Fruit fly (Drosophila melanogaster) whole organism, prepupa: ENCODE results near the gene C901.
A peak's percentile ranks its signal among the peaks of the same experiment; 100 is the strongest.

Experiments used
- Blimp-1 ChIP-seq: fragments of 200-800 bp; sonication (Bioruptor generic); optimal IDR thresholded peaks from 3 replicates; lab custom pipeline; 2017; ENCODE audit warnings: missing biosample characterization, missing genetic modification characterization, mild to moderate bottlenecking, moderate library complexity, missing genetic modification reagents
- CG10631 ChIP-seq: fragments of 200-800 bp; sonication (Bioruptor generic); optimal IDR thresholded peaks from 2 replicates; lab custom pipeline; 2016; ENCODE audit warnings: missing biosample characterization, missing genetic modification characterization
- CG10669 ChIP-seq: fragments of 200-800 bp; sonication (Bioruptor generic); optimal IDR thresholded peaks from 3 replicates; lab custom pipeline; 2018; ENCODE audit warnings: missing biosample characterization, mild to moderate bottlenecking, missing genetic modification characterization, moderate library complexity
- CG11294 ChIP-seq: fragments of 200-800 bp; sonication (Bioruptor generic); IDR thresholded peaks from 2 replicates; pipeline ENCODE4 v1.3.6; 2022; ENCODE audit warnings: missing biosample characterization, missing genetic modification characterization
- CG11762 ChIP-seq: fragments of 200-800 bp; sonication (Bioruptor generic); optimal IDR thresholded peaks from 3 replicates; lab custom pipeline; 2016; ENCODE audit warnings: missing biosample characterization, missing genetic modification characterization; ENCODE audit not compliant: insufficient read depth
- CG15336 ChIP-seq: fragments of 200-800 bp; sonication (Bioruptor generic); IDR thresholded peaks from 2 replicates; pipeline ENCODE4 v1.3.6; 2022; ENCODE audit warnings: missing biosample characterization, missing genetic modification characterization
- CG1621 ChIP-seq: fragments of 200-800 bp; sonication (Bioruptor generic); optimal IDR thresholded peaks from 3 replicates; lab custom pipeline; 2018; ENCODE audit warnings: missing biosample characterization, mild to moderate bottlenecking, missing genetic modification characterization
- CG16779 ChIP-seq: fragments of 200-800 bp; sonication (Bioruptor generic); optimal IDR thresholded peaks from 3 replicates; lab custom pipeline; 2017; ENCODE audit warnings: missing biosample characterization, mild to moderate bottlenecking, missing genetic modification characterization
- CG3032 ChIP-seq: fragments of 200-800 bp; optimal IDR thresholded peaks from 2 replicates; lab custom pipeline; 2019; ENCODE audit warnings: missing biosample characterization, mild to moderate bottlenecking, missing genetic modification characterization, moderate library complexity
- CG31627 ChIP-seq: fragments of 200-800 bp; sonication (Bioruptor generic); optimal IDR thresholded peaks from 3 replicates; lab custom pipeline; 2016; ENCODE audit warnings: missing biosample characterization, missing genetic modification characterization
- CG32006 ChIP-seq: fragments of 200-800 bp; sonication (Bioruptor generic); optimal IDR thresholded peaks from 3 replicates; lab custom pipeline; 2017; ENCODE audit warnings: missing biosample characterization, mild to moderate bottlenecking, missing genetic modification characterization
- CG34406 ChIP-seq: fragments of 200-800 bp; sonication (Bioruptor generic); optimal IDR thresholded peaks from 3 replicates; lab custom pipeline; 2016; ENCODE audit warnings: missing biosample characterization, missing genetic modification characterization
- CG3919 ChIP-seq: fragments of 200-800 bp; sonication (Bioruptor generic); optimal IDR thresholded peaks from 3 replicates; lab custom pipeline; 2016; ENCODE audit warnings: missing biosample characterization, missing genetic modification characterization
- CG4318 ChIP-seq: fragments of 200-800 bp; sonication (Bioruptor generic); optimal IDR thresholded peaks from 3 replicates; lab custom pipeline; 2017; ENCODE audit warnings: missing biosample characterization, mild to moderate bottlenecking, missing genetic modification characterization
- CG6163 ChIP-seq: fragments of 200-800 bp; sonication (Bioruptor generic); IDR thresholded peaks from 3 replicates; pipeline ENCODE4 v1.3.6; 2022; ENCODE audit warnings: missing biosample characterization, missing genetic modification characterization
- CG6276 ChIP-seq: fragments of 200-800 bp; sonication (Bioruptor generic); optimal IDR thresholded peaks from 2 replicates; lab custom pipeline; 2017; ENCODE audit warnings: missing biosample characterization, mild to moderate bottlenecking, missing genetic modification characterization
- CG6792 ChIP-seq: fragments of 200-800 bp; sonication (Bioruptor generic); optimal IDR thresholded peaks from 3 replicates; lab custom pipeline; 2016; ENCODE audit warnings: missing biosample characterization, missing genetic modification characterization
- CG6808 ChIP-seq: fragments of 200-800 bp; sonication (Bioruptor generic); optimal IDR thresholded peaks from 3 replicates; lab custom pipeline; 2017; ENCODE audit warnings: missing biosample characterization, missing genetic modification characterization, mild to moderate bottlenecking, moderate library complexity, missing genetic modification reagents
- CG6854 ChIP-seq: fragments of 200-800 bp; sonication (Bioruptor generic); optimal IDR thresholded peaks from 2 replicates; lab custom pipeline; 2017; ENCODE audit warnings: missing biosample characterization, mild to moderate bottlenecking, missing genetic modification characterization
- CG7368 ChIP-seq: fragments of 200-800 bp; sonication (Bioruptor generic); optimal IDR thresholded peaks from 3 replicates; lab custom pipeline; 2016; ENCODE audit warnings: missing biosample characterization, missing genetic modification characterization
- CG8119 ChIP-seq: fragments of 200-800 bp; sonication (Bioruptor generic); IDR thresholded peaks from 3 replicates; pipeline ENCODE4 v1.3.6; 2022; ENCODE audit warnings: missing biosample characterization, missing genetic modification characterization
- CG8319 ChIP-seq: fragments of 200-800 bp; sonication (Bioruptor generic); optimal IDR thresholded peaks from 3 replicates; lab custom pipeline; 2016; ENCODE audit warnings: missing biosample characterization, missing genetic modification characterization
- CG8632 ChIP-seq: fragments of 200-800 bp; sonication (Bioruptor generic); optimal IDR thresholded peaks from 3 replicates; lab custom pipeline; 2016; ENCODE audit warnings: missing biosample characterization, missing genetic modification characterization
- CG9139 ChIP-seq: fragments of 200-800 bp; sonication (Bioruptor generic); optimal IDR thresholded peaks from 3 replicates; lab custom pipeline; 2017; ENCODE audit warnings: missing biosample characterization, mild to moderate bottlenecking, missing genetic modification characterization
- Eip75B ChIP-seq: fragments of 200-800 bp; sonication (Bioruptor generic); optimal IDR thresholded peaks from 3 replicates; lab custom pipeline; 2016; ENCODE audit warnings: missing biosample characterization, missing genetic modification characterization
- Eip78C ChIP-seq: fragments of 200-800 bp; sonication (Bioruptor generic); peaks from one replicate; lab custom pipeline; 2016; ENCODE audit warnings: missing biosample characterization, missing genetic modification characterization
- Eip93F ChIP-seq: fragments of 200-800 bp; sonication (Bioruptor generic); optimal IDR thresholded peaks from 2 replicates; lab custom pipeline; 2016; ENCODE audit warnings: missing biosample characterization, mild to moderate bottlenecking, missing genetic modification characterization
- Ets21C ChIP-seq: fragments of 200-800 bp; sonication (Bioruptor generic); optimal IDR thresholded peaks from 3 replicates; lab custom pipeline; 2016; ENCODE audit warnings: missing biosample characterization, missing genetic modification characterization
- Gug ChIP-seq: fragments of 200-800 bp; sonication (Bioruptor generic); IDR thresholded peaks from 2 replicates; pipeline ENCODE4 v1.3.6; 2022; ENCODE audit warnings: missing biosample characterization, missing genetic modification characterization
- Hr38 ChIP-seq: sonication (Bioruptor generic); optimal IDR thresholded peaks from 2 replicates; lab custom pipeline; 2016; ENCODE audit warnings: missing biosample characterization, missing genetic modification characterization
- Hr39 ChIP-seq: fragments of 200-800 bp; sonication (Bioruptor generic); optimal IDR thresholded peaks from 2 replicates; lab custom pipeline; 2016; ENCODE audit warnings: missing biosample characterization, missing genetic modification characterization
- Hr4 ChIP-seq: fragments of 200-800 bp; sonication (Bioruptor generic); optimal IDR thresholded peaks from 3 replicates; lab custom pipeline; 2016; ENCODE audit warnings: missing biosample characterization, missing genetic modification characterization
- Lpt ChIP-seq: fragments of 200-800 bp; sonication (Bioruptor generic); optimal IDR thresholded peaks from 3 replicates; lab custom pipeline; 2016; ENCODE audit warnings: missing biosample characterization, missing genetic modification characterization
- Met ChIP-seq: fragments of 200-800 bp; sonication (Bioruptor generic); optimal IDR thresholded peaks from 3 replicates; lab custom pipeline; 2016; ENCODE audit warnings: missing biosample characterization, missing genetic modification characterization
- Smox ChIP-seq: fragments of 200-800 bp; sonication (Bioruptor generic); optimal IDR thresholded peaks from 3 replicates; lab custom pipeline; 2016; ENCODE audit warnings: missing biosample characterization, missing genetic modification characterization
- Sox14 ChIP-seq: fragments of 200-800 bp; sonication (Bioruptor generic); optimal IDR thresholded peaks from 3 replicates; lab custom pipeline; 2016; ENCODE audit warnings: missing biosample characterization, missing genetic modification characterization
- Sox15 ChIP-seq: fragments of 200-800 bp; sonication (Bioruptor generic); optimal IDR thresholded peaks from 3 replicates; lab custom pipeline; 2016; ENCODE audit warnings: missing biosample characterization, missing genetic modification characterization
- achi ChIP-seq: fragments of 200-800 bp; sonication (Bioruptor generic); optimal IDR thresholded peaks from 3 replicates; lab custom pipeline; 2016; ENCODE audit warnings: missing biosample characterization, missing genetic modification characterization
- acj6 ChIP-seq: fragments of 200-800 bp; sonication (Bioruptor generic); optimal IDR thresholded peaks from 3 replicates; lab custom pipeline; 2016; ENCODE audit warnings: missing biosample characterization, missing genetic modification characterization
- cyc ChIP-seq: fragments of 200-800 bp; sonication (Bioruptor generic); optimal IDR thresholded peaks from 3 replicates; lab custom pipeline; 2016; ENCODE audit warnings: missing biosample characterization, missing genetic modification characterization
- dac ChIP-seq: fragments of 200-800 bp; sonication (Bioruptor generic); optimal IDR thresholded peaks from 2 replicates; lab custom pipeline; 2017; ENCODE audit warnings: missing biosample characterization, mild to moderate bottlenecking, missing genetic modification characterization
- dsx ChIP-seq: fragments of 200-800 bp; optimal IDR thresholded peaks from 3 replicates; lab custom pipeline; 2019; ENCODE audit warnings: missing biosample characterization, mild to moderate bottlenecking, missing genetic modification characterization, moderate library complexity; ENCODE audit not compliant: poor library complexity, severe bottlenecking
- eg ChIP-seq: fragments of 200-800 bp; sonication (Bioruptor generic); IDR thresholded peaks from 3 replicates; pipeline ENCODE4 v1.3.6; 2022; ENCODE audit warnings: missing biosample characterization, missing genetic modification characterization
- fd59A ChIP-seq: fragments of 200-800 bp; sonication (Bioruptor generic); optimal IDR thresholded peaks from 2 replicates; lab custom pipeline; 2017; ENCODE audit warnings: missing biosample characterization, mild to moderate bottlenecking, missing genetic modification characterization, missing genetic modification reagents
- fd85E ChIP-seq: fragments of 200-800 bp; sonication (Bioruptor generic); optimal IDR thresholded peaks from 3 replicates; lab custom pipeline; 2016; ENCODE audit warnings: missing biosample characterization, missing genetic modification characterization
- fkh ChIP-seq: fragments of 200-800 bp; sonication (Bioruptor generic); optimal IDR thresholded peaks from 3 replicates; lab custom pipeline; 2017; ENCODE audit warnings: missing biosample characterization, mild to moderate bottlenecking, missing genetic modification characterization, moderate library complexity
- salr ChIP-seq, 2 experiments: fragments of 200-800 bp; sonication (Bioruptor generic); optimal IDR thresholded peaks; 3 replicates each; lab custom pipeline; 2016 to 2018; ENCODE audit warnings: missing biosample characterization in 2 of 2, missing genetic modification characterization in 2 of 2, mild to moderate bottlenecking in 1 of 2
- spab ChIP-seq: fragments of 200-800 bp; sonication (Bioruptor generic); optimal IDR thresholded peaks from 2 replicates; lab custom pipeline; 2017; ENCODE audit warnings: missing biosample characterization, mild to moderate bottlenecking, missing genetic modification characterization, missing genetic modification reagents
- ss ChIP-seq, 2 experiments: fragments of 200-800 bp; sonication (Bioruptor generic); optimal IDR thresholded peaks; 2 replicates in 1 of 2; 3 replicates in 1 of 2; lab custom pipeline; 2017 to 2018; ENCODE audit warnings: mild to moderate bottlenecking in 2 of 2, missing biosample characterization in 2 of 2, missing genetic modification characterization in 2 of 2, moderate library complexity in 1 of 2
- svp ChIP-seq: fragments of 200-800 bp; sonication (Bioruptor generic); peaks from one replicate; lab custom pipeline; 2016; ENCODE audit warnings: missing biosample characterization, missing genetic modification characterization
- topi ChIP-seq: fragments of 200-800 bp; sonication (Bioruptor generic); optimal IDR thresholded peaks from 3 replicates; lab custom pipeline; 2016; ENCODE audit warnings: missing biosample characterization, missing genetic modification characterization
- vri ChIP-seq: fragments of 200-800 bp; sonication (Bioruptor generic); optimal IDR thresholded peaks from 3 replicates; lab custom pipeline; 2016; ENCODE audit warnings: missing biosample characterization, mild to moderate bottlenecking, missing genetic modification characterization

Gene C901

dm6 chrX:10927110-10927509 lies 39.8 kb downstream of the C901 start, which contains the start of gene CG2145:
Gene CG2145, plus strand, starts transcription at chrX:10927399.
- peak; percentile 9 for TF ChIP-seq CG3032 (tag; lab: Kevin White, UChicago)
- TF ChIP-seq topi = peak; percentile 56
- TF ChIP-seq Eip93F (GFP tag; lab: Kevin White, UChicago) = peak; percentile 85
- TF ChIP-seq CG4318 = no peak
- TF ChIP-seq CG8119 = peak; percentile 31; the same call in 1 of the 3 replicates
- TF ChIP-seq vri (GFP tag; lab: Kevin White, UChicago) = peak; percentile 56
- no peak for TF ChIP-seq CG6808 (GFP tag; lab: Kevin White, UChicago)
- peak; percentile 53 for TF ChIP-seq CG6854
- peak; percentile 87 for TF ChIP-seq fd85E
- peak; percentile 17 to 61 for TF ChIP-seq ss (GFP tag; optimal IDR thresholded peaks at IDR 0.05; lab: Kevin White, UChicago)
- TF ChIP-seq Hr38 (GFP tag; lab: Kevin White, UChicago) = no peak
- peak; percentile 71 for TF ChIP-seq Eip78C
- peak; percentile 43 for TF ChIP-seq Smox (GFP tag; lab: Kevin White, UChicago)
- no peak for TF ChIP-seq achi (GFP tag; lab: Kevin White, UChicago)
- TF ChIP-seq CG34406 (GFP tag; lab: Kevin White, UChicago) = peak; percentile 1
- TF ChIP-seq CG3919 (GFP tag; lab: Kevin White, UChicago) = peak; percentile 75
- peak; percentile 2 for TF ChIP-seq CG31627 (GFP tag; lab: Kevin White, UChicago)
- no peak for TF ChIP-seq Sox14
- peak; percentile 10 for TF ChIP-seq CG6276 (GFP tag; lab: Kevin White, UChicago)
- peak; percentile 26 for TF ChIP-seq Eip75B (GFP tag; lab: Kevin White, UChicago)
- peak; percentile 4 for TF ChIP-seq CG10631 (GFP tag; lab: Kevin White, UChicago)
- peak; percentile 38 for TF ChIP-seq CG6792
- peak; percentile 23 for TF ChIP-seq CG10669 (GFP tag; lab: Kevin White, UChicago)
- TF ChIP-seq spab = no peak
- no peak; the same call in 1 of the 2 replicates for TF ChIP-seq CG11294 (GFP tag; lab: Robert Waterston, UW)
- no peak for TF ChIP-seq fkh
- TF ChIP-seq CG1621 = peak; percentile 12
- TF ChIP-seq CG11762 (GFP tag; lab: Kevin White, UChicago) = no peak
- peak; percentile 13 for TF ChIP-seq Hr39 (GFP tag; lab: Kevin White, UChicago)
- TF ChIP-seq CG6163 (GFP tag; lab: Robert Waterston, UW) = peak; percentile 88
- TF ChIP-seq Blimp-1 = no peak
- TF ChIP-seq dsx (GFP tag; lab: Kevin White, UChicago) = peak; percentile 39
- TF ChIP-seq CG9139 (GFP tag; lab: Kevin White, UChicago) = no peak
- no peak for TF ChIP-seq dac (GFP tag; lab: Kevin White, UChicago)
- peak; percentile 35 for TF ChIP-seq CG16779 (tag; lab: Kevin White, UChicago)
- TF ChIP-seq acj6 (GFP tag; lab: Kevin White, UChicago) = no peak
- TF ChIP-seq CG7368 (GFP tag; lab: Kevin White, UChicago) = no peak
- peak; percentile 85 for TF ChIP-seq svp (GFP tag; lab: Kevin White, UChicago)
- TF ChIP-seq CG8632 (GFP tag; lab: Kevin White, UChicago) = peak; percentile 34
- no peak for TF ChIP-seq Sox15 (GFP tag; lab: Kevin White, UChicago)
- TF ChIP-seq CG8319 (GFP tag; lab: Kevin White, UChicago) = no peak
- peak; percentile 26 for TF ChIP-seq CG32006 (GFP tag; lab: Kevin White, UChicago)
- peak; percentile 17 for TF ChIP-seq Ets21C (GFP tag; lab: Kevin White, UChicago)
- TF ChIP-seq Gug (GFP tag; lab: Robert Waterston, UW) = peak; percentile 41; the same call in 1 of the 2 replicates
- TF ChIP-seq fd59A (GFP tag; lab: Kevin White, UChicago) = no peak
- TF ChIP-seq salr (GFP tag; optimal IDR thresholded peaks at IDR 0.05; lab: Kevin White, UChicago) = no peak
- TF ChIP-seq Lpt (GFP tag; lab: Kevin White, UChicago) = no peak
- TF ChIP-seq CG15336 (GFP tag; lab: Robert Waterston, UW) = peak; percentile 41; the same call in 1 of the 2 replicates
- peak; percentile 74; the same call in 1 of the 3 replicates for TF ChIP-seq eg (GFP tag; lab: Robert Waterston, UW)
- TF ChIP-seq Met (GFP tag; lab: Kevin White, UChicago) = peak; percentile 41
- peak; percentile 22 for TF ChIP-seq Hr4 (GFP tag; lab: Kevin White, UChicago)
- TF ChIP-seq cyc = peak; percentile 19
